Fruit fly (Drosophila melanogaster) Kc167 (cell line): ENCODE results near the gene CAH16.

ENCODE experiments used
- Myc ChIP-seq: fragments of >200 bp; optimal IDR thresholded peaks from 2 replicates; lab custom pipeline; 2017; ENCODE audit warnings: missing external identifiers
- Sin3A ChIP-seq: fragments of >200 bp; optimal IDR thresholded peaks from 2 replicates; lab custom pipeline; 2018; ENCODE audit warnings: missing external identifiers
- psq ChIP-seq: fragments of >200 bp; optimal IDR thresholded peaks from 2 replicates; lab custom pipeline; 2017; ENCODE audit warnings: missing external identifiers
- ttk ChIP-seq: sonication (Bioruptor generic); optimal IDR thresholded peaks from 2 replicates; lab custom pipeline; 2017; ENCODE audit warnings: missing external identifiers

DNA sequence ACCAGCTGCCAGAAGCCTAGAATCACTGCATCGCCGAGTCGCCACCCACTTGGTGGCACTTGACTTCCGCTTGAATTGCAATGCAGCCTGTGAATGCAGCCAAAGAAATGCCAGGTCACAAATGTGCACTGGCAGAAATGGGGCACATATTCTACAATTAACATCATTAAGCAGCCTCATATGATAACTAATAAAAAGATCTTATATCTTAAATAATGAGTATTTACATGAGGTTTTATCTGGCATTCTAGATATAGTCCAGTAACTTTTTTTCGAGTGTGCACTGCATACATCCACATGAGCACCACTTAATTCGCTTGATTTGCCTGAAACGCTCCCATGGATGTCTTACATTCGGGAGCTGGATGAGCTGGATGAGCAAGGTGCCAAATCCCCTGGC lies 35.6 kb downstream of the CAH16 start:
- TF ChIP-seq psq (lab: Kevin White, UChicago) (no peak), Myc (lab: Kevin White, UChicago) (no peak), Sin3A (lab: Kevin White, UChicago) (no peak), ttk (lab: Kevin White, UChicago) (no peak)
